Worm (Caenorhabditis elegans): ENCODE measurements around the gene dnj-18.

Gene dnj-18

ce11 chrIII:4697819-4698218 lies at the start of gene dnj-18:
Gene dnj-18, plus strand, starts transcription at chrIII:4698119.
- TF ChIP-seq ztf-7 (tag; optimal IDR thresholded peaks at IDR 0.05) (no peak), daf-16 (GFP tag; optimal IDR thresholded peaks at IDR 0.05) (no peak), daf-16 (tag; optimal IDR thresholded peaks at IDR 0.05) (peak; percentile 11)

DNA sequence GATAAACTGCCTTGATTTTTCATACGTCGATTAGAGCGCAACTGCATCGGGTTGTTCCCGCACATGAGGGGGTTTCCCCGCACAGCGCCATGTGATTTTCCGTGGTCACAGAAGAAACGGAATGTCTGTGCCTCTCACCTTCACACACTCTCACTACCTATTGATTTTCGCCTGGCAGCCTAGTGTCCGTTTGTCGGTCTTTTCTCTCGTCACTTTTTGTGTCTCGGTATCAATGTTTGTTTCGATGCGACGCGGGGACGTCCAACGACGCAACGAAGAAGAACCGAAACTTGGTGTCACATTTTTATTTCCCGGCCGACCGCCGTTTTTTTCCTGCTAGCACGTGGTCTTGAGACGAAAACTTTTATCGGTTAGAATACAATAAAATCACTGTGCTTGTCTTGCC lies 48.6 kb upstream of the dnj-18 start:
- TF ChIP-seq nhr-11 (tag; optimal IDR thresholded peaks at IDR 0.05) = peak; percentile 96
- TF ChIP-seq ama-1 (optimal IDR thresholded peaks at IDR 0.05) = peak; percentile 13
- TF ChIP-seq tag-97 (GFP tag; IDR thresholded peaks at IDR 0.05) = no peak
- TF ChIP-seq gei-8 (GFP tag; optimal IDR thresholded peaks at IDR 0.05) = peak; percentile 82
- peak; percentile 77 for TF ChIP-seq F37D6.2 (tag; optimal IDR thresholded peaks at IDR 0.05)
- TF ChIP-seq nhr-76 (tag; optimal IDR thresholded peaks at IDR 0.05) = peak; percentile 53
- peak; percentile 76; the same call in 1 of the 2 replicates for TF ChIP-seq Y105C5A.15 (GFP tag; IDR thresholded peaks at IDR 0.05)
- TF ChIP-seq php-3 (GFP tag; IDR thresholded peaks at IDR 0.05) = peak; percentile 61; the same call in 1 of the 2 replicates
- TF ChIP-seq hlh-30 (tag; optimal IDR thresholded peaks at IDR 0.05; ENCODE audit: insufficient read depth) = peak; percentile 99
- TF ChIP-seq ceh-20 (GFP tag; IDR thresholded peaks at IDR 0.05) = peak; percentile 89
- TF ChIP-seq pha-4 (GFP tag; IDR thresholded peaks at IDR 0.05) = peak; percentile 75
- TF ChIP-seq pha-4 (tag; optimal IDR thresholded peaks at IDR 0.05) = peak; percentile 21
- no peak for TF ChIP-seq F10B5.3 (tag; optimal IDR thresholded peaks at IDR 0.05)
- no peak for TF ChIP-seq unc-130 (GFP tag; optimal IDR thresholded peaks at IDR 0.05)
- TF ChIP-seq dmd-9 (GFP tag; IDR thresholded peaks at IDR 0.05) = peak; percentile 47; the same call in 1 of the 2 replicates
- 0 out of 2 replicates have a peak, but pooled peaks have one; percentile 39 for TF ChIP-seq zfp-3 (GFP tag; conservative IDR thresholded peaks at IDR 0.05)
- peak; percentile 54 to 75 for TF ChIP-seq daf-16 (GFP tag; optimal IDR thresholded peaks at IDR 0.05)
- peak; percentile 77 for TF ChIP-seq daf-16 (tag; optimal IDR thresholded peaks at IDR 0.05)
- peak; percentile 87 for TF ChIP-seq madf-9 (GFP tag; conservative IDR thresholded peaks at IDR 0.05)
- TF ChIP-seq skn-1 (tag; optimal IDR thresholded peaks at IDR 0.05) = no peak
- peak; percentile 49 for TF ChIP-seq egl-27 (tag; optimal IDR thresholded peaks at IDR 0.05)
- peak; percentile 99 for TF ChIP-seq aha-1 (tag)
- peak; percentile 82 for TF ChIP-seq mdt-29 (GFP tag; IDR thresholded peaks at IDR 0.05)
- TF ChIP-seq tra-1 (GFP tag; IDR thresholded peaks at IDR 0.05) = peak; percentile 90
- TF ChIP-seq nhr-48 (tag; optimal IDR thresholded peaks at IDR 0.05) = peak; percentile 97
- peak; percentile 93 for TF ChIP-seq nhr-6 (tag; optimal IDR thresholded peaks at IDR 0.05)
- peak; percentile 97 for TF ChIP-seq nhr-28 (tag; optimal IDR thresholded peaks at IDR 0.05)
- TF ChIP-seq zfp-2 (tag; optimal IDR thresholded peaks at IDR 0.05) = peak; percentile 48
- TF ChIP-seq dve-1 (tag; optimal IDR thresholded peaks at IDR 0.05; ENCODE audit: insufficient read depth) = peak; percentile 96
- peak; percentile 76 for TF ChIP-seq mxl-2 (GFP tag; conservative IDR thresholded peaks at IDR 0.05)
- TF ChIP-seq lin-29 (GFP tag; IDR thresholded peaks at IDR 0.05) = peak; percentile 73; the same call in 1 of the 2 replicates
- TF ChIP-seq zag-1 (tag; optimal IDR thresholded peaks at IDR 0.05) = no peak
- TF ChIP-seq lsy-2 (tag; optimal IDR thresholded peaks at IDR 0.05) = peak; percentile 84 to 89
- peak; percentile 81 for TF ChIP-seq saeg-2 (GFP tag; IDR thresholded peaks at IDR 0.05)
- no peak for TF ChIP-seq lim-7 (GFP tag; IDR thresholded peaks at IDR 0.05)
- peak; percentile 50 for TF ChIP-seq duxl-1 (tag; optimal IDR thresholded peaks at IDR 0.05; ENCODE audit: poor library complexity)
- TF ChIP-seq ctbp-1 (GFP tag; IDR thresholded peaks at IDR 0.05) = peak; percentile 78
- peak; percentile 100 for TF ChIP-seq mdl-1 (tag; optimal IDR thresholded peaks at IDR 0.05)
- no peak for TF ChIP-seq Y48G9A.11 (GFP tag; IDR thresholded peaks at IDR 0.05)
- no peak for TF ChIP-seq ceh-32 (tag; optimal IDR thresholded peaks at IDR 0.05; ENCODE audit: poor library complexity)
- TF ChIP-seq nhr-42 (GFP tag; IDR thresholded peaks at IDR 0.05) = peak; percentile 81
- peak; percentile 81 to 98 for TF ChIP-seq hif-1 (tag; optimal IDR thresholded peaks at IDR 0.05)
- peak; percentile 78 for TF ChIP-seq mes-2 (tag; optimal IDR thresholded peaks at IDR 0.05; ENCODE audit: poor library complexity, severe bottlenecking)
- peak; percentile 39 for TF ChIP-seq vab-7 (GFP tag; IDR thresholded peaks at IDR 0.05)
- peak; percentile 77 for TF ChIP-seq nhr-25 (tag; optimal IDR thresholded peaks at IDR 0.05; ENCODE audit: borderline replicate concordance, insufficient read depth)
- TF ChIP-seq hlh-11 (tag; optimal IDR thresholded peaks at IDR 0.05) = peak; percentile 100
- TF ChIP-seq lin-1 (GFP tag; IDR thresholded peaks at IDR 0.05) = peak; percentile 88
